Worm (Caenorhabditis elegans) whole organism, late embryonic: ENCODE measurements around the gene srh-129.

Experiments used
- ceh-34 ChIP-seq: sonication (generic microtip); optimal IDR thresholded peaks from 2 replicates; lab custom pipeline; 2016; ENCODE audit warnings: mild to moderate bottlenecking, missing genetic modification characterization, missing compliant biosample characterization
- nhr-11 ChIP-seq: fragments of 150-350 bp; optimal IDR thresholded peaks from 2 replicates; lab custom pipeline; 2014; ENCODE audit warnings: missing biosample characterization, missing genetic modification characterization
- rnt-1 ChIP-seq: sonication (generic microtip); optimal IDR thresholded peaks from 2 replicates; lab custom pipeline; 2016; ENCODE audit warnings: missing genetic modification characterization, missing compliant biosample characterization

ce11 chrV:5164682-5165081 lies 21.0 kb upstream of the srh-129 start, which contains the start of gene abu-7:
- TF ChIP-seq nhr-11 (no peak), ceh-34 (tag; lab: Kevin White, UChicago) (no peak), rnt-1 (no peak)
